Worm (Caenorhabditis elegans): Measurements from ENCODE around the gene Y69A2AR.12.

Gene Y69A2AR.12

ce11 chrIV:2568267-2568666, at the start of gene Y69A2AR.12, which contains the start of gene Y69A2AR.25:
Gene Y69A2AR.12 (plus strand): TSS chrIV:2568614.
Gene Y69A2AR.25 (minus strand): TSS chrIV:2568367.
- no peak for TF ChIP-seq unc-62 (GFP tag; optimal IDR thresholded peaks at IDR 0.05)

- no peak for TF ChIP-seq unc-62 (GFP tag; optimal IDR thresholded peaks at IDR 0.05)
Observed at ce11 chrIV:2526836-2527235, 41.6 kb upstream of the Y69A2AR.12 start.

DNA sequence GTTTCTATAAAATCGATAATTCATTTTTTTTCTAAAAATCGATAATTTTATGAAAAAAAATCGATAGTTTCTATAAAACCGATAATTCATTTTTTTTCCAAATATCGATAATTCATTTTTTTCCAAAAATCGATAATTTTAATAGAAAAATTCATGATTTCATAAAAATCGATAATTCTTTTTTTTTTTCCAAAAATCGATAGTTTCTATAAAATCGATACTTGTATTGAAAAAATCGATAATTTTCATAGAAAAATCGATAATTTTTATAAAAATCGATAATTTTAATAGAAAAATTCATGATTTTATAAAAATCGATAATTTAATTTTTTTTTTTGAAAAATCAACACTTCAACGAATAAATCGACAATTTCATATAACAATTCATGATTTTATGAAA, 39.1 kb upstream of the Y69A2AR.12 start:
- no peak for TF ChIP-seq unc-62 (GFP tag; optimal IDR thresholded peaks at IDR 0.05)

DNA sequence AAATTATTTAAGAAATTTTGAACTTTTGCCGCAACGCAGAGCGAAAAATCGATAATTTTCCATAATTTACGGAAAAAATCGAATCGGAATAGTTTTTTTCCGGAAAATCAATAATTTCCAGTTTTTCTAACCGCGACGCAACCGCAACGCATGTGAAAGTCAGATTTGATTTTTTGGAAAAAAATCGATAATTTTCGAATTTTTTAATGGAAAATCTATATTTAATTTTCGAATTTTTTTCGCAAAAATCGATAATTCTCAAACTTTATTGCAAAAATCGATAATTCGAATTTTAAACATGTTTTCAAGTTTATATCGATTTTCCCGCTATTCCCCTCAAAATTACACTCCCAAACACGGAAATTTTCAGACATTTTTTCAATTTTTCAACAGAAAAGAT, 38.1 kb upstream of the Y69A2AR.12 start:
- TF ChIP-seq unc-62 (GFP tag; optimal IDR thresholded peaks at IDR 0.05) = no peak

DNA sequence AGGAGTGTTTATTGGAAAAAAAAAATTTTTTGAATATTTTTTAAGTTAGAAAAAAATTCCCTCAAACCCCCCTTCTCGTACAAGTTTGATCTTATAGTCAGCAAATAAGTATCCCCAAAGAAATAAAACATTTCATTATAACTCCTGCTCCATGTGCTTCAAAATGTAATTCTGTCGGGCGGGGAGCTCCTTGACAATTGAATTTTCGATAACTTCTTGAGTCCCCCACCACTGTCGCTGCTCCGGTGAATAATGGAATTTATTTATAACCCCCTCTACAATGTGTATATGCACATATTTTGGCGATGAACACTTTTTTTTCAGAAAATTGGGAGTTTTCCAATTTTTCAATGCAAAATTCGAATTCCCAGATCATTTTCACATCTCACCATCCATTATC, 30.7 kb upstream of the Y69A2AR.12 start:
- TF ChIP-seq unc-62 (GFP tag; optimal IDR thresholded peaks at IDR 0.05) = no peak

DNA sequence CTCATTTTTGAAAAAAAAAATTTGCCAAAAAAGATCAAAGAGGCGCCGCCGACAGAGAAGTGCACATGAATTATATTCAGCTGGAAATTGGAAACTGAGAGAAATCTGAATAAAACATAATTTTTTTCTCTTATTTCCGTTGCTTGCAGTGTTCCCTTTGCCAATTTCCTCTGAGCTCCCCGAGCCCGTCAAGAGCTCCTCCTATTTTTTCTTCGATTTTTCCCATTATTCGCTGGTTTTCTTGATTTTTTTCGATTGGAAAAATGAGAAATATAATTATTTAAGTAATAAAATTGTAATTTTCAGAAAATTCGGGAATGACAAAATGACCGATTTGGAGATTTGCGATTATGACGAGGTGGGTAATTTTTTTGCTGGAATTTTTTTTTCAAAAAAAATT, 26.4 kb upstream of the Y69A2AR.12 start, which contains the start of gene sprr-3:
sprr-3 (plus strand) TSS at position 301 of the 400 bp plus-strand sequence.
- TF ChIP-seq unc-62 (GFP tag; optimal IDR thresholded peaks at IDR 0.05) = no peak

ce11 chrIV:2548766-2549165, 19.6 kb upstream of the Y69A2AR.12 start:
- no peak for TF ChIP-seq unc-62 (GFP tag; optimal IDR thresholded peaks at IDR 0.05)

- TF ChIP-seq unc-62 (GFP tag; optimal IDR thresholded peaks at IDR 0.05) = no peak
Observed at ce11 chrIV:2549542-2549941, 18.9 kb upstream of the Y69A2AR.12 start.

- TF ChIP-seq unc-62 (GFP tag; optimal IDR thresholded peaks at IDR 0.05) = no peak
Observed at ce11 chrIV:2551418-2551817, 17.0 kb upstream of the Y69A2AR.12 start, which contains the start of gene Y69A2AR.23. Gene Y69A2AR.23 (minus strand): TSS chrIV:2551684.

DNA sequence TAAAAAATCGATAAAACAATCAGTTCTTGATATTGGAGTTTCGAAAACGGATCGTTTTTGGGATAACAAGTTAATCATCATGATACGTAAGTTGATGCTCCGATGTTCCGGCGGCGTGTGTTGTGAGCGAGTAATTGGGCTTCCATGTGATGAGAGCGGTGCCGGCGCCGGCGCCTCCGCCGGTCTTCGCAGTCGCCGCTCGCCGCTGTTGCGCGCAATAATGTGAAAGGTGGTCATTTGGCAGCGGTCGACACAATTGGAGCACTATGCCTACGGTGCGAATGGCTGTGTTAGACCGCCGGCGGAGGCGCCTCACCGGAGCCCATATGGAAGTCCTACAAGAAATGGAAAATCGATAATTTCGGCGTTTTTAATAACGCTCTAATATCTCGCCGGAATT, 16.6 kb upstream of the Y69A2AR.12 start:
- TF ChIP-seq unc-62 (GFP tag; optimal IDR thresholded peaks at IDR 0.05) = no peak

- no peak for TF ChIP-seq unc-62 (GFP tag; optimal IDR thresholded peaks at IDR 0.05)
Observed at ce11 chrIV:2552276-2552675, 16.1 kb upstream of the Y69A2AR.12 start.

ce11 chrIV:2552855-2553254, 15.6 kb upstream of the Y69A2AR.12 start:
- TF ChIP-seq unc-62 (GFP tag; optimal IDR thresholded peaks at IDR 0.05) = no peak

DNA sequence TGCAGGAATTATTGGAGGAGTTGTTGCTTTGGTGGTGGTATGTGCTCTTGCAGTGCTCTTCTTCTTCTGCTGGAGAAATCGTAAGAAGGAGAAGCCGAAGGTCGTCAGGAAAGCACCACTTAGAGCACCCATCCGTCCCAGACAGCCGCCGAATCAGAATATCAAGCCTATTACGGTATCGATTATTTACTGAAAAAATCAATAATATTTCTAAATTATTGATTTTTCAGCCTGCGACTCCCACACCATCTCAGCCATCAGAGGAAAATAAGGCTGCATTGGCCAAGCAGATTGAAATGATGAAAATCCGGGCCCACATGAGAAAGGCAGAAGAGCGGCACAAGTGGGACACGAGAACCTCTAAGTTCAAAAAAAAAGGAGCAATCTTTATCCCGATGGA, 12.2 kb upstream of the Y69A2AR.12 start:
- no peak for TF ChIP-seq unc-62 (GFP tag; optimal IDR thresholded peaks at IDR 0.05)

DNA sequence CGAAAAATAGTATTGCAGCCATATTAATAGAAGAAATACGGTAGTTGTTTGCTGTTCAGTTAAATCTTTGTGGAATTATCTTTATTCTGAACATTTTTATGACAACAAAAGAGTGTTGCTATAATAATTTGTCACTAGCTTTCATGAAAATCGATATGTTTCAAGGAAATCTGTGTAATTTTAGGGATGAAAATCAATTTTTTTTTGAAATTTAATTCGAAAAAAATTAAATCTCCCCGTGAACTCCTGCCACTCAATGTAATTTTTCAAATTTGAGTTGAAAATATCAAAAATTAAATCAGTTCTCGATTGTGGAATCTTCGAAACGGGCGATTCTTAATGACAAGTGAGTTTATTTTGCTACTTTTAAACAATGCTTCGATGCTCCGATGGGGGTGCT, 7.1 kb upstream of the Y69A2AR.12 start, which contains the start of gene Y69A2AR.46:
Y69A2AR.46 (plus strand) TSS at position 301 of the 400 bp plus-strand sequence.
- no peak for TF ChIP-seq unc-62 (GFP tag; optimal IDR thresholded peaks at IDR 0.05)

ce11 chrIV:2562071-2562470, 6.3 kb upstream of the Y69A2AR.12 start, which contains the start of gene Y69A2AR.50:
Gene Y69A2AR.50 (plus strand): TSS chrIV:2562371.
- no peak for TF ChIP-seq unc-62 (GFP tag; optimal IDR thresholded peaks at IDR 0.05)

ce11 chrIV:2563969-2564368, 4.4 kb upstream of the Y69A2AR.12 start, which contains the start of gene Y69A2AR.24:
Gene Y69A2AR.24 (minus strand): TSS chrIV:2564069.
- no peak for TF ChIP-seq unc-62 (GFP tag; optimal IDR thresholded peaks at IDR 0.05)

- TF ChIP-seq unc-62 (GFP tag; optimal IDR thresholded peaks at IDR 0.05) = no peak
Observed at ce11 chrIV:2572107-2572506, 3.7 kb downstream of the Y69A2AR.12 start, which contains the start of gene Y69A2AR.51. Gene Y69A2AR.51 (plus strand): TSS chrIV:2572407.

ce11 chrIV:2573122-2573521, 4.7 kb downstream of the Y69A2AR.12 start:
- TF ChIP-seq unc-62 (GFP tag; optimal IDR thresholded peaks at IDR 0.05) = no peak
